Fruit fly (Drosophila melanogaster): Measurements from ENCODE around the gene CG32284.

CG32284 gene

dm6 chr3L:3159309-3160194 lies 26.9 kb upstream of the CG32284 start, which contains the start of the genes ND-30 and CG15812 (continued):
- TF ChIP-seq trh (GFP tag; optimal IDR thresholded peaks at IDR 0.05) (no peak), tio (GFP tag; optimal IDR thresholded peaks at IDR 0.05) (no peak), nmo (GFP tag; optimal IDR thresholded peaks at IDR 0.05) (peak; percentile 48), cas (GFP tag; IDR thresholded peaks at IDR 0.05) (no peak), sr (GFP tag; IDR thresholded peaks at IDR 0.05) (no peak), CrebB (tag; optimal IDR thresholded peaks at IDR 0.05) (no peak), NC2β (GFP tag; optimal IDR thresholded peaks at IDR 0.05) (no peak), CG3281 (GFP tag; optimal IDR thresholded peaks at IDR 0.05) (no peak), CG11504 (tag; optimal IDR thresholded peaks at IDR 0.05) (no peak), hth (optimal IDR thresholded peaks at IDR 0.05) (no peak), HLH54F (GFP tag; optimal IDR thresholded peaks at IDR 0.05) (no peak), zfh2 (GFP tag; optimal IDR thresholded peaks at IDR 0.05) (no peak), slou (GFP tag; optimal IDR thresholded peaks at IDR 0.05) (no peak), br (optimal IDR thresholded peaks at IDR 0.05) (no peak), ase (GFP tag; IDR thresholded peaks at IDR 0.05) (no peak), zf30C (GFP tag; optimal IDR thresholded peaks at IDR 0.05) (no peak), hb (GFP tag; IDR thresholded peaks at IDR 0.05; ENCODE audit: partially characterized antibody) (no peak), BtbVII (GFP tag; optimal IDR thresholded peaks at IDR 0.05) (no peak), Dll (GFP tag; IDR thresholded peaks at IDR 0.05; ENCODE audit: partially characterized antibody) (0 out of 4 replicates have a peak, but pooled peaks have one; percentile 14), pfk (GFP tag; optimal IDR thresholded peaks at IDR 0.05) (peak; percentile 94), CG9797 (GFP tag; optimal IDR thresholded peaks at IDR 0.05) (peak; percentile 38), CG11560 (tag; IDR thresholded peaks at IDR 0.05) (no peak), Hand (GFP tag; optimal IDR thresholded peaks at IDR 0.05) (no peak), schlank (tag; optimal IDR thresholded peaks at IDR 0.05) (no peak), caup (GFP tag; optimal IDR thresholded peaks at IDR 0.05; ENCODE audit: severe bottlenecking) (no peak), Deaf1 (tag; optimal IDR thresholded peaks at IDR 0.05) (no peak), Rx (GFP tag; IDR thresholded peaks at IDR 0.05) (no peak), CG6175 (GFP tag; IDR thresholded peaks at IDR 0.05) (no peak), odd (GFP tag; optimal IDR thresholded peaks at IDR 0.05) (no peak), CG10543 (GFP tag; optimal IDR thresholded peaks at IDR 0.05) (no peak), Poxn (GFP tag; IDR thresholded peaks at IDR 0.05) (no peak), ab (GFP tag; optimal IDR thresholded peaks at IDR 0.05) (no peak), CG9932 (GFP tag; IDR thresholded peaks at IDR 0.05) (0 out of 2 replicates have a peak, but pooled peaks have one; percentile 16), CG31388 (GFP tag; optimal IDR thresholded peaks at IDR 0.05) (no peak), trem (tag; optimal IDR thresholded peaks at IDR 0.05) (peak; percentile 35), CG16813 (GFP tag; IDR thresholded peaks at IDR 0.05; ENCODE audit: partially characterized antibody) (no peak), CG12104 (GFP tag; optimal IDR thresholded peaks at IDR 0.05) (peak; percentile 14), CG31441 (GFP tag; IDR thresholded peaks at IDR 0.05) (no peak), CG17568 (GFP tag; optimal IDR thresholded peaks at IDR 0.05) (no peak)

dm6 chr3L:3161968-3162367 lies 24.5 kb upstream of the CG32284 start, which contains the start of gene rasp:
Gene rasp, plus strand, starts transcription at chr3L:3162180.
- TF ChIP-seq Med (GFP tag) (peak; percentile 44), pzg (GFP tag; optimal IDR thresholded peaks at IDR 0.05) (peak; percentile 27), CG15514 (GFP tag; optimal IDR thresholded peaks at IDR 0.05) (peak; percentile 42), BEAF-32 (GFP tag; optimal IDR thresholded peaks at IDR 0.05) (peak; percentile 63), tx (GFP tag; optimal IDR thresholded peaks at IDR 0.05) (no peak), Stat92E (GFP tag; optimal IDR thresholded peaks at IDR 0.05) (peak in 1 of 3 experiments; percentile 8), CG13287 (GFP tag; IDR thresholded peaks at IDR 0.05; ENCODE audit: partially characterized antibody) (peak; percentile 49), sna (GFP tag; IDR thresholded peaks at IDR 0.05; ENCODE audit: partially characterized antibody) (0 out of 2 replicates have a peak, but pooled peaks have one; percentile 29), az2 (GFP tag; optimal IDR thresholded peaks at IDR 0.05) (no peak), amos (GFP tag; IDR thresholded peaks at IDR 0.05; ENCODE audit: partially characterized antibody) (peak; percentile 48), zen (tag; optimal IDR thresholded peaks at IDR 0.05) (peak; percentile 10), CG16813 (GFP tag; IDR thresholded peaks at IDR 0.05; ENCODE audit: partially characterized antibody) (0 out of 3 replicates have a peak, but pooled peaks have one; percentile 35), Dll (GFP tag; IDR thresholded peaks at IDR 0.05; ENCODE audit: partially characterized antibody) (peak; percentile 65; the same call in 3 of the 4 replicates)

All from whole organism, embryonic.